Worm (Caenorhabditis elegans) whole organism, L4/young adult: ENCODE results near the gene srv-3.

Source experiments
- W03F9.2 ChIP-seq: fragments of 150-350 bp; optimal IDR thresholded peaks from 2 replicates; lab custom pipeline; 2014; ENCODE audit warnings: missing biosample characterization, missing genetic modification characterization
- dao-5 ChIP-seq: sonication (generic microtip); optimal IDR thresholded peaks from 2 replicates; lab custom pipeline; 2016; ENCODE audit warnings: missing genotype, missing genetic modification characterization, moderate library complexity, missing compliant biosample characterization
- him-1 ChIP-seq: sonication (generic microtip); optimal IDR thresholded peaks from 2 replicates; lab custom pipeline; 2016; ENCODE audit warnings: missing genotype, missing genetic modification reagents, missing genetic modification characterization, missing compliant biosample characterization

ce11 chrV:19747144-19747543 is 38.4 kb upstream of the srv-3 start:
- TF ChIP-seq him-1 (tag; lab: Kevin White, UChicago) (no peak), dao-5 (no peak), W03F9.2 (tag; lab: Kevin White, UChicago) (no peak)
